Fruit fly (Drosophila melanogaster) whole organism, embryonic: ENCODE measurements around the gene Ufsp2.

Experiments
- Bgb ChIP-seq: fragments of 200-800 bp; sonication (Bioruptor generic); IDR thresholded peaks from 2 replicates; pipeline ENCODE4 v1.3.6; 2022; ENCODE audit warnings: missing biosample characterization, missing genetic modification characterization; ENCODE audit not compliant: partially characterized antibody
- CG10543 ChIP-seq: fragments of 200-800 bp; sonication (Bioruptor generic); optimal IDR thresholded peaks from 3 replicates; lab custom pipeline; 2017; ENCODE audit warnings: missing biosample characterization, mild to moderate bottlenecking, missing genetic modification characterization, moderate library complexity
- CG10654 ChIP-seq: fragments of 200-800 bp; sonication (Bioruptor generic); optimal IDR thresholded peaks from 2 replicates; lab custom pipeline; 2016; ENCODE audit warnings: missing biosample characterization, missing genetic modification characterization
- CG11093 ChIP-seq: fragments of 200-800 bp; sonication (Bioruptor generic); IDR thresholded peaks from 3 replicates; pipeline ENCODE4 v1.3.6; 2022; ENCODE audit warnings: missing biosample characterization, missing genetic modification characterization
- CG11504 ChIP-seq: fragments of 200-800 bp; sonication (Bioruptor generic); optimal IDR thresholded peaks from 3 replicates; lab custom pipeline; 2019; ENCODE audit warnings: missing biosample characterization, mild to moderate bottlenecking, missing genetic modification characterization, moderate library complexity
- CG14014 ChIP-seq: fragments of 200-800 bp; sonication (Bioruptor generic); IDR thresholded peaks from 2 replicates; pipeline ENCODE4 v1.3.6; 2022; ENCODE audit warnings: missing biosample characterization, missing genetic modification characterization
- CG17912 ChIP-seq: fragments of 200-800 bp; sonication (Bioruptor generic); optimal IDR thresholded peaks from 2 replicates; lab custom pipeline; 2018; ENCODE audit warnings: missing biosample characterization, mild to moderate bottlenecking, missing genetic modification characterization
- CG34422 ChIP-seq: fragments of 200-800 bp; sonication (Bioruptor generic); IDR thresholded peaks from 3 replicates; pipeline ENCODE4 v1.3.6; 2022; ENCODE audit warnings: missing biosample characterization, missing genetic modification characterization
- CG4282 ChIP-seq: fragments of 200-800 bp; sonication (Bioruptor generic); optimal IDR thresholded peaks from 2 replicates; lab custom pipeline; 2016; ENCODE audit warnings: missing biosample characterization, missing genetic modification characterization
- CG4360 ChIP-seq: fragments of 200-800 bp; sonication (Bioruptor generic); IDR thresholded peaks from 2 replicates; pipeline ENCODE4 v1.3.6; 2022; ENCODE audit warnings: missing biosample characterization, missing genetic modification characterization
- CG7271 ChIP-seq: fragments of 200-800 bp; sonication (Bioruptor generic); optimal IDR thresholded peaks from 2 replicates; lab custom pipeline; 2018; ENCODE audit warnings: missing biosample characterization, mild to moderate bottlenecking, missing genetic modification characterization, moderate library complexity
- CG7357 ChIP-seq: fragments of 200-800 bp; sonication (Bioruptor generic); IDR thresholded peaks from 3 replicates; pipeline ENCODE4 v1.3.6; 2022; ENCODE audit warnings: missing biosample characterization, missing genetic modification characterization
- CG7839 ChIP-seq: fragments of 200-800 bp; sonication (Bioruptor generic); optimal IDR thresholded peaks from 3 replicates; lab custom pipeline; 2018; ENCODE audit warnings: missing biosample characterization, mild to moderate bottlenecking, missing genetic modification characterization, moderate library complexity
- CG7963 ChIP-seq: fragments of 200-800 bp; sonication (Bioruptor generic); IDR thresholded peaks from 3 replicates; pipeline ENCODE4 v1.3.6; 2022; ENCODE audit warnings: missing biosample characterization, missing genetic modification characterization; ENCODE audit not compliant: partially characterized antibody
- CG8089 ChIP-seq: fragments of 200-800 bp; sonication (Bioruptor generic); optimal IDR thresholded peaks from 3 replicates; lab custom pipeline; 2016; ENCODE audit warnings: missing biosample characterization, missing genetic modification characterization
- CG8281 ChIP-seq: fragments of 200-800 bp; sonication (Bioruptor generic); optimal IDR thresholded peaks from 2 replicates; lab custom pipeline; 2018; ENCODE audit warnings: missing biosample characterization, mild to moderate bottlenecking, missing genetic modification characterization, moderate library complexity
- CG8290 ChIP-seq, 3 experiments: fragments of 200-800 bp; sonication (Bioruptor generic); optimal IDR thresholded peaks; 2 replicates each; lab custom pipeline; 2016 to 2019; ENCODE audit warnings: missing biosample characterization in 3 of 3, missing genetic modification characterization in 3 of 3, mild to moderate bottlenecking in 2 of 3, moderate library complexity in 1 of 3
- CG9215 ChIP-seq: fragments of 200-800 bp; sonication (Bioruptor generic); IDR thresholded peaks from 2 replicates; pipeline ENCODE4 v1.3.6; 2022; ENCODE audit warnings: missing biosample characterization, missing genetic modification characterization
- Camta ChIP-seq: fragments of 200-800 bp; sonication (Bioruptor generic); optimal IDR thresholded peaks from 2 replicates; lab custom pipeline; 2016; ENCODE audit warnings: missing biosample characterization, missing genetic modification characterization
- D19B ChIP-seq: fragments of 200-800 bp; sonication (Bioruptor generic); optimal IDR thresholded peaks from 2 replicates; lab custom pipeline; 2017; ENCODE audit warnings: missing biosample characterization, mild to moderate bottlenecking, missing genetic modification characterization
- Dad ChIP-seq: fragments of 200-800 bp; sonication (Bioruptor generic); optimal IDR thresholded peaks from 3 replicates; lab custom pipeline; 2016; ENCODE audit warnings: missing biosample characterization, missing genetic modification characterization
- Doc2 ChIP-seq: fragments of 200-800 bp; sonication (Bioruptor generic); IDR thresholded peaks from 2 replicates; pipeline ENCODE4 v1.3.6; 2022; ENCODE audit warnings: missing biosample characterization, missing genetic modification characterization
- GATAe ChIP-seq: fragments of 200-800 bp; sonication (Bioruptor generic); conservative IDR thresholded peaks from 2 replicates; pipeline ENCODE4 v1.3.6; 2022; ENCODE audit warnings: missing biosample characterization, missing genetic modification characterization
- Hr39 ChIP-seq: fragments of >200 bp; optimal IDR thresholded peaks from 2 replicates; lab custom pipeline; 2017
- Lim3 ChIP-seq: fragments of 200-800 bp; sonication (Bioruptor generic); IDR thresholded peaks from 2 replicates; pipeline ENCODE4 v1.3.6; 2022; ENCODE audit warnings: missing biosample characterization, missing genetic modification characterization
- MESR4 ChIP-seq: fragments of 200-800 bp; sonication (Bioruptor generic); optimal IDR thresholded peaks from 2 replicates; lab custom pipeline; 2018; ENCODE audit warnings: missing biosample characterization, mild to moderate bottlenecking, missing genetic modification characterization, moderate library complexity
- MTF-1 ChIP-seq: fragments of 200-800 bp; sonication (Bioruptor generic); optimal IDR thresholded peaks from 2 replicates; lab custom pipeline; 2018; ENCODE audit warnings: missing biosample characterization, mild to moderate bottlenecking, missing genetic modification characterization, borderline replicate concordance
- Mad ChIP-seq: fragments of 200-800 bp; sonication (Bioruptor generic); optimal IDR thresholded peaks from 2 replicates; lab custom pipeline; 2016; ENCODE audit warnings: missing biosample characterization, missing genetic modification characterization
- Med ChIP-seq: fragments of 200-800 bp; sonication (Bioruptor generic); peaks from one replicate; lab custom pipeline; 2016; ENCODE audit warnings: missing biosample characterization, missing genetic modification characterization, mild to moderate bottlenecking, inconsistent platforms, moderate library complexity
- Oaz ChIP-seq: fragments of 200-800 bp; sonication (Bioruptor generic); IDR thresholded peaks from 2 replicates; pipeline ENCODE4 v1.3.6; 2022; ENCODE audit warnings: missing biosample characterization, missing genetic modification characterization
- Opbp ChIP-seq: fragments of 200-800 bp; sonication (Bioruptor generic); IDR thresholded peaks from 3 replicates; pipeline ENCODE4 v1.3.6; 2022; ENCODE audit warnings: missing biosample characterization, missing genetic modification characterization; ENCODE audit not compliant: partially characterized antibody
- TFAM ChIP-seq: fragments of 200-800 bp; sonication (Bioruptor generic); optimal IDR thresholded peaks from 2 replicates; lab custom pipeline; 2017; ENCODE audit warnings: missing biosample characterization, missing genetic modification characterization, inconsistent platforms
- az2 ChIP-seq: fragments of 200-800 bp; sonication (Bioruptor generic); optimal IDR thresholded peaks from 3 replicates; lab custom pipeline; 2016; ENCODE audit warnings: missing biosample characterization, missing genetic modification characterization
- bowl ChIP-seq: fragments of 200-800 bp; sonication (Bioruptor generic); IDR thresholded peaks from 2 replicates; pipeline ENCODE4 v1.3.6; 2022; ENCODE audit warnings: missing biosample characterization, missing genetic modification characterization
- caup ChIP-seq: fragments of 200-800 bp; sonication (Bioruptor generic); optimal IDR thresholded peaks from 3 replicates; lab custom pipeline; 2017; ENCODE audit warnings: missing biosample characterization, mild to moderate bottlenecking, missing genetic modification characterization, moderate library complexity; ENCODE audit not compliant: severe bottlenecking
- cwo ChIP-seq: fragments of 200-800 bp; sonication (Bioruptor generic); optimal IDR thresholded peaks from 3 replicates; lab custom pipeline; 2017; ENCODE audit warnings: missing biosample characterization, missing genetic modification characterization, mild to moderate bottlenecking, moderate library complexity, missing genetic modification reagents
- dati ChIP-seq: fragments of 200-800 bp; sonication (Bioruptor generic); IDR thresholded peaks from 2 replicates; pipeline ENCODE4 v1.3.6; 2022; ENCODE audit warnings: missing biosample characterization, missing genetic modification characterization
- dm ChIP-seq: fragments of 200-800 bp; sonication (Bioruptor generic); optimal IDR thresholded peaks from 3 replicates; lab custom pipeline; 2016; ENCODE audit warnings: missing biosample characterization, missing genetic modification characterization
- fd64A ChIP-seq: fragments of 200-800 bp; sonication (Bioruptor generic); optimal IDR thresholded peaks from 3 replicates; lab custom pipeline; 2018; ENCODE audit warnings: missing biosample characterization, mild to moderate bottlenecking, missing genetic modification characterization
- gfzf ChIP-seq: fragments of 200-800 bp; sonication (Bioruptor generic); optimal IDR thresholded peaks from 2 replicates; lab custom pipeline; 2016; ENCODE audit warnings: missing biosample characterization, mild to moderate bottlenecking, missing genetic modification characterization, moderate library complexity
- ind ChIP-seq: fragments of 200-800 bp; sonication (Bioruptor generic); optimal IDR thresholded peaks from 3 replicates; lab custom pipeline; 2016; ENCODE audit warnings: missing biosample characterization, missing genetic modification characterization
- jumu ChIP-seq: fragments of 200-800 bp; sonication (Bioruptor generic); optimal IDR thresholded peaks from 3 replicates; lab custom pipeline; 2016; ENCODE audit warnings: missing biosample characterization, missing genetic modification characterization
- lbe ChIP-seq: fragments of 200-800 bp; sonication (Bioruptor generic); optimal IDR thresholded peaks from 2 replicates; lab custom pipeline; 2016; ENCODE audit warnings: missing biosample characterization, mild to moderate bottlenecking, missing genetic modification characterization
- nau ChIP-seq: fragments of 200-800 bp; sonication (Bioruptor generic); optimal IDR thresholded peaks from 3 replicates; lab custom pipeline; 2017; ENCODE audit warnings: missing biosample characterization, mild to moderate bottlenecking, missing genetic modification characterization, missing genetic modification reagents
- p53 ChIP-seq: fragments of 200-800 bp; sonication (Bioruptor generic); optimal IDR thresholded peaks from 2 replicates; lab custom pipeline; 2016; ENCODE audit warnings: missing biosample characterization, missing genetic modification characterization
- rib ChIP-seq: fragments of 200-800 bp; sonication (Bioruptor generic); IDR thresholded peaks from 2 replicates; pipeline ENCODE4 v1.3.6; 2022; ENCODE audit warnings: missing biosample characterization, missing genetic modification characterization
- scrt ChIP-seq: fragments of 200-800 bp; sonication (Bioruptor generic); optimal IDR thresholded peaks from 2 replicates; lab custom pipeline; 2018; ENCODE audit warnings: missing biosample characterization, mild to moderate bottlenecking, missing genetic modification characterization, moderate library complexity
- slp2 ChIP-seq: fragments of 200-800 bp; sonication (Bioruptor generic); optimal IDR thresholded peaks from 2 replicates; lab custom pipeline; 2016; ENCODE audit warnings: missing biosample characterization, missing genetic modification characterization
- sr ChIP-seq: fragments of 200-800 bp; sonication (Bioruptor generic); IDR thresholded peaks from 3 replicates; pipeline ENCODE4 v1.3.6; 2022; ENCODE audit warnings: missing biosample characterization, missing genetic modification characterization
- z ChIP-seq: fragments of 200-800 bp; sonication (Bioruptor generic); IDR thresholded peaks from 3 replicates; pipeline ENCODE4 v1.3.6; 2022; ENCODE audit warnings: missing biosample characterization, missing genetic modification characterization

The Ufsp2 gene

DNA sequence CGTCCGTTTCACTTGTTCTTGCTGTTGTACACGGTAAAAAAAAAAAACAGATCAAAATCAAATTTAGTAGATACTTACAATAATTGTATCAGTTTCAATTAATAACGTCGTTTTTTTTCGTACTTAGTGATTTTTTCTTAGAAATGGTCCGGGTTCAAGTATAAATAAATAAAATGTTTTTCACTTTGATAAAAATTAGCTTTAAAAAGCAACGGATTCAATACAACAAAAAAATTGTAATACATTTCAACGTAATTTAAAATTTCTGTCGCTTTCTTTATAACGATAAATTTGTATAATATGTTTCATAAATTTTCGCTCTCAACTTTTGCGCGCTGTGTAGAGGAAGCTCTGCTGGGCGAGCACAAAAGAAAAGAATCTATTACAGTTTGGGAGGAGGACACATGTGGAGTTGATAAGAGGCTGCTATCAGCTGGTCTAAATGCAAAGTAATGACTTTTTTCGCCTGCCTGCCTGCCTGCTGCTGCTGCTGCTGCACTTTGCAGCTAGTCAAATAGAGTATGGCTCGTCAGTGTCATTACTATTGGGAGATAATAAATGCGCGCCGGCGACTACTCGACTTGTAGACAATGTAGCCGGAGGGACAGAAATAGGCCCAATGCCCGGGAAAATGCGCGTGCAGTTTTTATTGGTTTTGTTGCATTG, 38.3 kb upstream of the Ufsp2 start (continued):
- TF ChIP-seq p53, result no peak
- TF ChIP-seq CG11504, result peak; percentile 85
- no peak for TF ChIP-seq CG10543 (GFP tag; lab: Kevin White, UChicago)
- TF ChIP-seq z, result no peak
- no peak for TF ChIP-seq Oaz (GFP tag; lab: Robert Waterston, UW)
- TF ChIP-seq MTF-1 (GFP tag; lab: Kevin White, UChicago), result no peak
- TF ChIP-seq D19B, result peak; percentile 4
- peak; percentile 64 for TF ChIP-seq ind
- no peak for TF ChIP-seq GATAe (GFP tag; lab: Robert Waterston, UW)
- TF ChIP-seq CG9215 (GFP tag; lab: Robert Waterston, UW), result peak; percentile 26; the same call in 1 of the 2 replicates
- no peak for TF ChIP-seq CG8290 (GFP tag; optimal IDR thresholded peaks at IDR 0.05; lab: Kevin White, UChicago)
- TF ChIP-seq CG8290 (tag; optimal IDR thresholded peaks at IDR 0.05; lab: Kevin White, UChicago), result no peak
- no peak for TF ChIP-seq CG17912 (GFP tag; lab: Kevin White, UChicago)
- peak; percentile 68 for TF ChIP-seq az2 (GFP tag; lab: Kevin White, UChicago)
- peak; percentile 35 for TF ChIP-seq Camta (GFP tag; lab: Kevin White, UChicago)
- TF ChIP-seq CG10654 (GFP tag; lab: Kevin White, UChicago), result peak; percentile 33
- TF ChIP-seq caup (GFP tag; lab: Kevin White, UChicago), result no peak
- no peak for TF ChIP-seq bowl (GFP tag; lab: Robert Waterston, UW)
- no peak for TF ChIP-seq CG7963 (GFP tag; lab: Robert Waterston, UW)
- no peak for TF ChIP-seq Bgb
- TF ChIP-seq CG14014 (GFP tag; lab: Robert Waterston, UW), result no peak
- TF ChIP-seq Mad (GFP tag; lab: Kevin White, UChicago), result peak; percentile 1
- TF ChIP-seq Lim3 (GFP tag; lab: Robert Waterston, UW), result no peak
- TF ChIP-seq Dad (GFP tag; lab: Kevin White, UChicago), result no peak
- peak; percentile 49 for TF ChIP-seq CG8281 (tag; lab: Kevin White, UChicago)
- peak; percentile 42 for TF ChIP-seq Med (GFP tag; lab: Kevin White, UChicago)
- peak; percentile 49 for TF ChIP-seq scrt (GFP tag; lab: Kevin White, UChicago)
- no peak for TF ChIP-seq dati
- no peak for TF ChIP-seq gfzf (GFP tag; lab: Kevin White, UChicago)
- TF ChIP-seq Doc2, result no peak
- no peak for TF ChIP-seq CG4282 (GFP tag; lab: Kevin White, UChicago)
- TF ChIP-seq Hr39 (lab: Kevin White, UChicago), result no peak
- peak; percentile 84 for TF ChIP-seq CG7839 (tag; lab: Kevin White, UChicago)
- no peak for TF ChIP-seq Opbp
- TF ChIP-seq slp2, result peak; percentile 32
- TF ChIP-seq TFAM (GFP tag; lab: Kevin White, UChicago), result no peak
- no peak for TF ChIP-seq CG34422 (GFP tag; lab: Robert Waterston, UW)
- TF ChIP-seq CG8089 (GFP tag; lab: Kevin White, UChicago), result no peak
- 0 out of 2 replicates have a peak, but pooled peaks have one; percentile 8 for TF ChIP-seq CG4360 (GFP tag; lab: Robert Waterston, UW)
- peak; percentile 1 for TF ChIP-seq jumu (GFP tag; lab: Kevin White, UChicago)
- no peak for TF ChIP-seq MESR4 (GFP tag; lab: Kevin White, UChicago)
- no peak for TF ChIP-seq fd64A (GFP tag; lab: Kevin White, UChicago)
- TF ChIP-seq CG7357 (GFP tag; lab: Robert Waterston, UW), result peak; percentile 47; the same call in 1 of the 3 replicates
- no peak for TF ChIP-seq sr (GFP tag; lab: Robert Waterston, UW)
- peak; percentile 9 for TF ChIP-seq dm (GFP tag; lab: Kevin White, UChicago)
- no peak for TF ChIP-seq lbe (GFP tag; lab: Kevin White, UChicago)
- 0 out of 3 replicates have a peak, but pooled peaks have one; percentile 43 for TF ChIP-seq CG11093 (GFP tag; lab: Robert Waterston, UW)
- TF ChIP-seq nau (GFP tag; lab: Kevin White, UChicago), result peak; percentile 64
- peak; percentile 63 for TF ChIP-seq cwo (GFP tag; lab: Kevin White, UChicago)
- TF ChIP-seq rib (GFP tag; lab: Robert Waterston, UW), result no peak
- no peak for TF ChIP-seq CG7271 (tag; lab: Kevin White, UChicago)
